Fruit fly (Drosophila melanogaster) whole organism, embryonic: ENCODE measurements around the gene lama.
A peak's percentile ranks its signal among the peaks of the same experiment; 100 is the strongest.

Experiments
- CG11560 ChIP-seq: fragments of 200-800 bp; sonication (Bioruptor generic); IDR thresholded peaks from 3 replicates; pipeline ENCODE4 v1.3.6; 2022; ENCODE audit warnings: missing biosample characterization, missing genetic modification characterization
- CG16779 ChIP-seq: fragments of 200-800 bp; sonication (Bioruptor generic); IDR thresholded peaks from 2 replicates; pipeline ENCODE4 v1.3.6; 2022; ENCODE audit warnings: missing biosample characterization, missing genetic modification characterization
- CG17802 ChIP-seq: fragments of 200-800 bp; sonication (Bioruptor generic); optimal IDR thresholded peaks from 2 replicates; lab custom pipeline; 2018; ENCODE audit warnings: missing biosample characterization, mild to moderate bottlenecking, missing genetic modification characterization, moderate library complexity
- CG17829 ChIP-seq: fragments of 200-800 bp; optimal IDR thresholded peaks from 2 replicates; lab custom pipeline; 2019; ENCODE audit warnings: missing biosample characterization, mild to moderate bottlenecking, missing genetic modification characterization, moderate library complexity
- CG2199 ChIP-seq: fragments of 200-800 bp; sonication (Bioruptor generic); IDR thresholded peaks from 3 replicates; pipeline ENCODE4 v1.3.6; 2022; ENCODE audit warnings: missing biosample characterization, missing genetic modification characterization
- CG2678 ChIP-seq: fragments of 200-800 bp; sonication (Bioruptor generic); optimal IDR thresholded peaks from 3 replicates; lab custom pipeline; 2019; ENCODE audit warnings: missing biosample characterization, mild to moderate bottlenecking, missing genetic modification characterization, moderate library complexity
- CG31441 ChIP-seq: fragments of 200-800 bp; sonication (Bioruptor generic); IDR thresholded peaks from 2 replicates; pipeline ENCODE4 v1.3.6; 2022; ENCODE audit warnings: missing biosample characterization, missing genetic modification characterization
- CG3163 ChIP-seq: fragments of 200-800 bp; sonication (Bioruptor generic); optimal IDR thresholded peaks from 3 replicates; lab custom pipeline; 2016; ENCODE audit warnings: missing biosample characterization, missing genetic modification characterization
- CG43689 ChIP-seq: fragments of 200-800 bp; sonication (Bioruptor generic); IDR thresholded peaks from 2 replicates; pipeline ENCODE4 v1.3.6; 2022; ENCODE audit warnings: missing biosample characterization, missing genetic modification characterization
- CG4820 ChIP-seq: fragments of 200-800 bp; sonication (Bioruptor generic); optimal IDR thresholded peaks from 3 replicates; lab custom pipeline; 2016; ENCODE audit warnings: missing biosample characterization, missing genetic modification characterization
- CG7271 ChIP-seq: fragments of 200-800 bp; sonication (Bioruptor generic); optimal IDR thresholded peaks from 2 replicates; lab custom pipeline; 2018; ENCODE audit warnings: missing biosample characterization, mild to moderate bottlenecking, missing genetic modification characterization, moderate library complexity
- CG7556 ChIP-seq: fragments of 200-800 bp; sonication (Bioruptor generic); optimal IDR thresholded peaks from 2 replicates; lab custom pipeline; 2017; ENCODE audit warnings: missing biosample characterization, mild to moderate bottlenecking, missing genetic modification characterization
- CHES-1-like ChIP-seq: fragments of 200-800 bp; sonication (Bioruptor generic); optimal IDR thresholded peaks from 2 replicates; lab custom pipeline; 2016; ENCODE audit warnings: missing biosample characterization, missing genetic modification characterization
- D19A ChIP-seq: fragments of 200-800 bp; optimal IDR thresholded peaks from 3 replicates; lab custom pipeline; 2019; ENCODE audit warnings: missing biosample characterization, mild to moderate bottlenecking, missing genetic modification characterization, moderate library complexity
- D19B ChIP-seq: fragments of 200-800 bp; sonication (Bioruptor generic); optimal IDR thresholded peaks from 2 replicates; lab custom pipeline; 2017; ENCODE audit warnings: missing biosample characterization, mild to moderate bottlenecking, missing genetic modification characterization
- Fer2 ChIP-seq: fragments of 200-800 bp; sonication (Bioruptor generic); optimal IDR thresholded peaks from 2 replicates; lab custom pipeline; 2018; ENCODE audit warnings: missing biosample characterization, mild to moderate bottlenecking, missing genetic modification characterization, moderate library complexity
- H15 ChIP-seq: fragments of 200-800 bp; sonication (Bioruptor generic); IDR thresholded peaks from 3 replicates; pipeline ENCODE4 v1.3.6; 2022; ENCODE audit warnings: missing biosample characterization, missing genetic modification characterization
- HLH3B ChIP-seq: fragments of 200-800 bp; sonication (Bioruptor generic); IDR thresholded peaks from 2 replicates; pipeline ENCODE4 v1.3.6; 2022; ENCODE audit warnings: missing biosample characterization, missing genetic modification characterization
- Hr51 ChIP-seq, 2 experiments: fragments of 200-800 bp; sonication (Bioruptor generic); optimal IDR thresholded peaks; 2 replicates in 1 of 2; 3 replicates in 1 of 2; lab custom pipeline; 2016 to 2018; ENCODE audit warnings: missing biosample characterization in 2 of 2, missing genetic modification characterization in 2 of 2, mild to moderate bottlenecking in 1 of 2, moderate library complexity in 1 of 2
- Lhr ChIP-seq: fragments of 200-800 bp; sonication (Bioruptor generic); optimal IDR thresholded peaks from 3 replicates; lab custom pipeline; 2017; ENCODE audit warnings: mild to moderate bottlenecking, missing biosample characterization, missing genetic modification reagents, missing genetic modification characterization
- MESR4 ChIP-seq: fragments of 200-800 bp; sonication (Bioruptor generic); optimal IDR thresholded peaks from 2 replicates; lab custom pipeline; 2018; ENCODE audit warnings: missing biosample characterization, mild to moderate bottlenecking, missing genetic modification characterization, moderate library complexity
- Nf-YB ChIP-seq: fragments of 200-800 bp; sonication (Bioruptor generic); optimal IDR thresholded peaks from 3 replicates; lab custom pipeline; 2019; ENCODE audit warnings: missing biosample characterization, mild to moderate bottlenecking, missing genetic modification characterization, moderate library complexity
- Oaz ChIP-seq: fragments of 200-800 bp; sonication (Bioruptor generic); IDR thresholded peaks from 2 replicates; pipeline ENCODE4 v1.3.6; 2022; ENCODE audit warnings: missing biosample characterization, missing genetic modification characterization
- Rfx ChIP-seq: fragments of 200-800 bp; sonication (Bioruptor generic); IDR thresholded peaks from 2 replicates; pipeline ENCODE4 v1.3.6; 2022; ENCODE audit warnings: missing biosample characterization, missing genetic modification characterization
- Spps ChIP-seq: fragments of 200-800 bp; sonication (Bioruptor generic); optimal IDR thresholded peaks from 2 replicates; lab custom pipeline; 2018; ENCODE audit warnings: missing biosample characterization, mild to moderate bottlenecking, missing genetic modification characterization
- bab2 ChIP-seq: fragments of 200-800 bp; sonication (Bioruptor generic); optimal IDR thresholded peaks from 2 replicates; lab custom pipeline; 2016; ENCODE audit warnings: missing biosample characterization, missing genetic modification characterization
- bbx ChIP-seq: fragments of 200-800 bp; sonication (Bioruptor generic); IDR thresholded peaks from 2 replicates; pipeline ENCODE4 v1.3.6; 2022; ENCODE audit warnings: missing biosample characterization, missing genetic modification characterization; ENCODE audit not compliant: partially characterized antibody
- bigmax ChIP-seq: fragments of 200-800 bp; sonication (Bioruptor generic); optimal IDR thresholded peaks from 2 replicates; lab custom pipeline; 2018; ENCODE audit warnings: missing biosample characterization, mild to moderate bottlenecking, missing genetic modification characterization
- ci ChIP-seq: fragments of 200-800 bp; sonication (Bioruptor generic); IDR thresholded peaks from 3 replicates; pipeline ENCODE4 v1.3.6; 2022; ENCODE audit warnings: missing biosample characterization, missing genetic modification characterization
- danr ChIP-seq: fragments of 200-800 bp; sonication (Bioruptor generic); IDR thresholded peaks from 2 replicates; pipeline ENCODE4 v1.3.6; 2022; ENCODE audit warnings: missing biosample characterization, missing genetic modification characterization
- dpn ChIP-seq, 2 experiments: fragments of 200-800 bp; sonication (Bioruptor generic); optimal IDR thresholded peaks; 3 replicates each; lab custom pipeline; 2016; ENCODE audit warnings: missing biosample characterization in 2 of 2, missing genetic modification characterization in 2 of 2
- esg ChIP-seq: fragments of 200-800 bp; sonication (Bioruptor generic); conservative IDR thresholded peaks from 2 replicates; pipeline ENCODE4 v1.3.6; 2022; ENCODE audit warnings: missing biosample characterization, missing genetic modification characterization
- exex ChIP-seq: fragments of 200-800 bp; sonication (Bioruptor generic); optimal IDR thresholded peaks from 4 replicates; lab custom pipeline; 2018; ENCODE audit warnings: missing biosample characterization, mild to moderate bottlenecking, missing genetic modification characterization, moderate library complexity
- fd102C ChIP-seq: fragments of 200-800 bp; sonication (Bioruptor generic); optimal IDR thresholded peaks from 2 replicates; lab custom pipeline; 2018; ENCODE audit warnings: missing biosample characterization, mild to moderate bottlenecking, missing genetic modification characterization, moderate library complexity
- grn ChIP-seq: fragments of 200-800 bp; sonication (Bioruptor generic); optimal IDR thresholded peaks from 3 replicates; lab custom pipeline; 2017; ENCODE audit warnings: missing biosample characterization, missing genetic modification characterization
- kah ChIP-seq: fragments of 200-800 bp; sonication (Bioruptor generic); optimal IDR thresholded peaks from 2 replicates; lab custom pipeline; 2018; ENCODE audit warnings: missing biosample characterization, mild to moderate bottlenecking, missing genetic modification characterization
- nerfin-2 ChIP-seq: fragments of 200-800 bp; sonication (Bioruptor generic); IDR thresholded peaks from 2 replicates; pipeline ENCODE4 v1.3.6; 2022; ENCODE audit warnings: missing biosample characterization, missing genetic modification characterization; ENCODE audit not compliant: partially characterized antibody
- onecut ChIP-seq: fragments of 200-800 bp; sonication (Bioruptor generic); IDR thresholded peaks from 2 replicates; pipeline ENCODE4 v1.3.6; 2022; ENCODE audit warnings: missing biosample characterization, missing genetic modification characterization
- pho ChIP-seq: fragments of 200-800 bp; sonication (Bioruptor generic); optimal IDR thresholded peaks from 2 replicates; lab custom pipeline; 2016; ENCODE audit warnings: missing biosample characterization, missing genetic modification characterization
- pnt ChIP-seq: fragments of 200-800 bp; sonication (Bioruptor generic); optimal IDR thresholded peaks from 3 replicates; lab custom pipeline; 2016; ENCODE audit warnings: missing biosample characterization, missing genetic modification characterization
- sob ChIP-seq: fragments of 200-800 bp; sonication (Bioruptor generic); IDR thresholded peaks from 2 replicates; pipeline ENCODE4 v1.3.6; 2022; ENCODE audit warnings: missing biosample characterization, missing genetic modification characterization
- ssp ChIP-seq: fragments of 200-800 bp; sonication (Bioruptor generic); IDR thresholded peaks from 2 replicates; pipeline ENCODE4 v1.3.6; 2022; ENCODE audit warnings: missing biosample characterization, missing genetic modification characterization
- tin ChIP-seq: fragments of 200-800 bp; sonication (Bioruptor generic); optimal IDR thresholded peaks from 3 replicates; lab custom pipeline; 2016; ENCODE audit warnings: missing biosample characterization, missing genetic modification characterization
- twi ChIP-seq: fragments of 200-800 bp; optimal IDR thresholded peaks from 2 replicates; lab custom pipeline; 2019; ENCODE audit warnings: missing biosample characterization, mild to moderate bottlenecking, missing genetic modification characterization, moderate library complexity
- unpg ChIP-seq: fragments of 200-800 bp; sonication (Bioruptor generic); optimal IDR thresholded peaks from 3 replicates; lab custom pipeline; 2018; ENCODE audit warnings: missing biosample characterization, mild to moderate bottlenecking, missing genetic modification characterization, moderate library complexity
- vvl ChIP-seq: fragments of 200-800 bp; sonication (Bioruptor generic); IDR thresholded peaks from 2 replicates; pipeline ENCODE4 v1.3.6; 2022; ENCODE audit warnings: missing biosample characterization, missing genetic modification characterization

The lama gene

dm6 chr3L:5360039-5360988 is 4.6 kb upstream of the lama start, which contains the start of gene Cyt-c1 (continued):
- TF ChIP-seq CG3163 (GFP tag; lab: Kevin White, UChicago): no peak
- TF ChIP-seq CG31441: no peak
- TF ChIP-seq dpn (GFP tag; optimal IDR thresholded peaks at IDR 0.05; lab: Kevin White, UChicago): no peak
- no peak for TF ChIP-seq Oaz (GFP tag; lab: Robert Waterston, UW)
- no peak for TF ChIP-seq CG17829 (tag; lab: Kevin White, UChicago)
- no peak for TF ChIP-seq CG4820
- TF ChIP-seq bab2: no peak
- TF ChIP-seq Rfx (GFP tag; lab: Robert Waterston, UW): peak; percentile 43
- TF ChIP-seq bbx (GFP tag; lab: Robert Waterston, UW): peak; percentile 67; the same call in 1 of the 2 replicates

DNA sequence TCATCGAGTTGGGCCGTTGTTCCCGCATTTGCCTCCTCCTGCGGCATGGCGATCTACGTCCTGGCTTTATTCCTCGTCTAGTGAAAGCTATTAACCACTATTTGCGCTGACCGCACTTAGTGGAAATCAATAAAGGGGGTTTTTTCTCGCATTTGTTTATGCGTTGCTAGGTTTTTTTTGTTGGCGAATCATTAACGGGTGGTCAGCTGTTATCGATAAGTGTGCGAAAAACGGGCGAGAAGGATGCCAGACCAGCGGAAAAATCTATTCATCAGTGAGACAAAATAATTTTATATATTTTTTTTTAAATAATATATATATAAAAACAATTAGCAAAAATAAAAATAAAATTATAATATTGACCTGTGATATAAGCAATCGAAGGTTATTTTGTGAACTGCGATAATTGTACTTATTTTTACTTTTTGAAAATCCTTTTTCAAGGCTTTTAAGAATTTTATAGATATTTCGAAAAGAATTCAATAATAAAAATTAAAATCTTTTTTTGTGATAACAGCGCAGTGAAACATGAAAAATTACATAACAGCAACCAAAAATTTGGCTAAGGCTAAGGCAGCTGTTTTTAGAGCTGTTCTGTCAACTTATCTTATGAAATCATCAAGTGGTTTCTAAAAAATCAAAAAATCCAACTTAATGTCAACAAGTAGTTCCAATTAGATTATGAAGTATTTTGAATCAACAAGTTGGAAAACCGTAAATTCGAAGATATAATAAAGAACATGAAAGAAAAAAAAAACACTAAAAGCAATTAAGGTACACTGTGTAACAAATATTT is 3.7 kb upstream of the lama start, which contains the start of gene Klp64D:
TSS of gene Klp64D (minus strand) at position 185 of the 796 bp plus-strand sequence.
- TF ChIP-seq unpg (peak; percentile 51), CG43689 (no peak), vvl (GFP tag; lab: Robert Waterston, UW) (0 out of 2 replicates have a peak, but pooled peaks have one; percentile 20), grn (GFP tag; lab: Kevin White, UChicago) (no peak), CG2199 (GFP tag; lab: Robert Waterston, UW) (no peak), D19A (tag; lab: Kevin White, UChicago) (peak; percentile 15), CG17829 (tag; lab: Kevin White, UChicago) (peak; percentile 45), CG17802 (no peak), bigmax (GFP tag; lab: Kevin White, UChicago) (no peak), danr (GFP tag; lab: Robert Waterston, UW) (no peak), Nf-YB (GFP tag; lab: Kevin White, UChicago) (no peak), Lhr (GFP tag; lab: Kevin White, UChicago) (no peak), ssp (no peak), H15 (GFP tag; lab: Robert Waterston, UW) (no peak), fd102C (GFP tag; lab: Kevin White, UChicago) (no peak), Fer2 (tag; lab: Kevin White, UChicago) (no peak), pho (no peak), nerfin-2 (no peak), CG7271 (no peak), HLH3B (GFP tag; lab: Robert Waterston, UW) (no peak), kah (GFP tag; lab: Kevin White, UChicago) (no peak), CG11560 (tag; lab: Robert Waterston, UW) (no peak), CHES-1-like (GFP tag; lab: Kevin White, UChicago) (no peak), sob (GFP tag; lab: Robert Waterston, UW) (0 out of 2 replicates have a peak, but pooled peaks have one; percentile 25), twi (tag; lab: Kevin White, UChicago) (peak; percentile 14), CG7556 (no peak), D19B (GFP tag; lab: Kevin White, UChicago) (no peak), exex (tag; lab: Kevin White, UChicago) (no peak), CG16779 (GFP tag; lab: Robert Waterston, UW) (no peak), pnt (no peak), Spps (no peak), tin (peak; percentile 20), CG2678 (tag; lab: Kevin White, UChicago) (peak; percentile 56), onecut (GFP tag; lab: Robert Waterston, UW) (peak; percentile 49), MESR4 (GFP tag; lab: Kevin White, UChicago) (peak; percentile 93), ci (no peak), esg (GFP tag; lab: Robert Waterston, UW) (no peak), Hr51 (GFP tag; optimal IDR thresholded peaks at IDR 0.05; lab: Kevin White, UChicago) (peak in 1 of 2 experiments; percentile 41)
